Worm (Caenorhabditis elegans): ENCODE data around the gene C23H3.2.

C23H3.2 gene

ce11 chrII:28283-28682, 32.8 kb upstream of the C23H3.2 start, which contains the start of gene F23F1.4:
Gene F23F1.4 (minus strand): TSS chrII:28423.
- TF ChIP-seq egl-5 (tag; optimal IDR thresholded peaks at IDR 0.05) (no peak), nhr-25 (tag; optimal IDR thresholded peaks at IDR 0.05) (peak; percentile 62)

- TF ChIP-seq nhr-67 (tag; optimal IDR thresholded peaks at IDR 0.05), result no peak
- peak; percentile 45 for TF ChIP-seq nhr-25 (tag; optimal IDR thresholded peaks at IDR 0.05)
Measured at ce11 chrII:29578-29977, 31.5 kb upstream of the C23H3.2 start.

ce11 chrII:31521-31920, 29.6 kb upstream of the C23H3.2 start, which contains the start of the genes F23F1.5 and fbxc-54:
Gene F23F1.5 (minus strand): TSS chrII:31584.
Gene fbxc-54 (plus strand): TSS chrII:31719.
- TF ChIP-seq ama-1 (optimal IDR thresholded peaks at IDR 0.05), result no peak
- TF ChIP-seq mml-1 (tag; optimal IDR thresholded peaks at IDR 0.05), result no peak
- TF ChIP-seq R02D3.7 (tag; optimal IDR thresholded peaks at IDR 0.05), result peak; percentile 58
- TF ChIP-seq ztf-4 (tag; optimal IDR thresholded peaks at IDR 0.05), result no peak
- no peak for TF ChIP-seq unc-39 (tag; optimal IDR thresholded peaks at IDR 0.05)
- TF ChIP-seq ceh-28 (tag; optimal IDR thresholded peaks at IDR 0.05), result peak; percentile 44
- TF ChIP-seq ceh-16 (tag; optimal IDR thresholded peaks at IDR 0.05), result no peak
- no peak for TF ChIP-seq nhr-77 (tag; optimal IDR thresholded peaks at IDR 0.05)
- no peak for TF ChIP-seq pha-4 (tag; optimal IDR thresholded peaks at IDR 0.05)
- TF ChIP-seq snpc-4 (tag; optimal IDR thresholded peaks at IDR 0.05), result no peak
- TF ChIP-seq lin-15B (tag; optimal IDR thresholded peaks at IDR 0.05), result peak; percentile 38
- no peak for TF ChIP-seq nhr-25 (tag; optimal IDR thresholded peaks at IDR 0.05)
- no peak for TF ChIP-seq ceh-82 (tag; optimal IDR thresholded peaks at IDR 0.05)
- no peak for TF ChIP-seq skn-1 (tag; optimal IDR thresholded peaks at IDR 0.05)
- peak; percentile 41 for TF ChIP-seq nfya-1 (tag; optimal IDR thresholded peaks at IDR 0.05; ENCODE audit: insufficient read depth)
- TF ChIP-seq nhr-67 (tag; optimal IDR thresholded peaks at IDR 0.05), result no peak
- peak; percentile 2 for TF ChIP-seq lin-39 (tag; optimal IDR thresholded peaks at IDR 0.05)
- no peak for TF ChIP-seq nhr-237 (tag; optimal IDR thresholded peaks at IDR 0.05)
- no peak for TF ChIP-seq eor-1 (tag; optimal IDR thresholded peaks at IDR 0.05)

- no peak for TF ChIP-seq ceh-82 (tag; optimal IDR thresholded peaks at IDR 0.05)
- no peak for TF ChIP-seq ZK546.5 (tag; optimal IDR thresholded peaks at IDR 0.05)
- TF ChIP-seq unc-62 (GFP tag; optimal IDR thresholded peaks at IDR 0.05), result no peak
- no peak for TF ChIP-seq eor-1 (tag; optimal IDR thresholded peaks at IDR 0.05)
- no peak for TF ChIP-seq pha-4 (tag; optimal IDR thresholded peaks at IDR 0.05)
- TF ChIP-seq fkh-2 (tag; optimal IDR thresholded peaks at IDR 0.05), result no peak
- TF ChIP-seq ztf-11 (tag; optimal IDR thresholded peaks at IDR 0.05), result no peak
- TF ChIP-seq daf-12 (tag; optimal IDR thresholded peaks at IDR 0.05), result no peak
- TF ChIP-seq snpc-4 (tag; optimal IDR thresholded peaks at IDR 0.05), result no peak
- no peak for TF ChIP-seq lin-39 (tag; optimal IDR thresholded peaks at IDR 0.05)
- no peak for TF ChIP-seq ceh-9 (tag; optimal IDR thresholded peaks at IDR 0.05)
Measured at ce11 chrII:33904-34303, 27.2 kb upstream of the C23H3.2 start, which contains the start of gene F23F1.2. Gene F23F1.2 (plus strand): TSS chrII:34204.

ce11 chrII:37213-37612, 23.9 kb upstream of the C23H3.2 start, which contains the start of gene F23F1.6:
Gene F23F1.6 (minus strand): TSS chrII:37313.
- TF ChIP-seq daf-12 (tag; optimal IDR thresholded peaks at IDR 0.05) (no peak), egl-27 (tag; optimal IDR thresholded peaks at IDR 0.05) (no peak)

ce11 chrII:39437-39836, 21.7 kb upstream of the C23H3.2 start, which contains the start of gene spp-24:
Gene spp-24 (minus strand): TSS chrII:39537.
- no peak for TF ChIP-seq jun-1 (tag; optimal IDR thresholded peaks at IDR 0.05)
- TF ChIP-seq zag-1 (tag; optimal IDR thresholded peaks at IDR 0.05), result no peak
- no peak for TF ChIP-seq nhr-23 (tag; optimal IDR thresholded peaks at IDR 0.05)
- no peak for TF ChIP-seq eor-1 (tag; optimal IDR thresholded peaks at IDR 0.05)
- TF ChIP-seq ceh-28 (tag; optimal IDR thresholded peaks at IDR 0.05), result no peak
- no peak for TF ChIP-seq daf-12 (tag; optimal IDR thresholded peaks at IDR 0.05)
- no peak for TF ChIP-seq ztf-4 (tag; optimal IDR thresholded peaks at IDR 0.05)
- no peak for TF ChIP-seq fkh-10 (GFP tag; optimal IDR thresholded peaks at IDR 0.05)
- TF ChIP-seq ceh-16 (tag; optimal IDR thresholded peaks at IDR 0.05), result no peak
- TF ChIP-seq nhr-28 (tag; optimal IDR thresholded peaks at IDR 0.05), result no peak
